Fruit fly (Drosophila melanogaster) whole organism, wandering third instar larva: Measurements from ENCODE around the gene Pdha.
A peak's percentile ranks its signal among the peaks of the same experiment; 100 is the strongest.

ENCODE experiments used
- Abd-B ChIP-seq: fragments of >200 bp; optimal IDR thresholded peaks from 2 replicates; lab custom pipeline; 2017; ENCODE audit warnings: missing biosample characterization, missing genetic modification characterization
- CG32264 ChIP-seq: fragments of 200-800 bp; sonication (Bioruptor generic); optimal IDR thresholded peaks from 2 replicates; lab custom pipeline; 2016; ENCODE audit warnings: missing biosample characterization, missing genetic modification characterization
- CG9705 ChIP-seq: fragments of 200-800 bp; sonication (Bioruptor generic); optimal IDR thresholded peaks from 2 replicates; lab custom pipeline; 2018; ENCODE audit warnings: missing biosample characterization, mild to moderate bottlenecking, missing genetic modification characterization
- CrebA ChIP-seq: fragments of 200-800 bp; sonication (Bioruptor generic); optimal IDR thresholded peaks from 2 replicates; lab custom pipeline; 2016; ENCODE audit warnings: missing biosample characterization, mild to moderate bottlenecking, missing genetic modification characterization, borderline replicate concordance
- Dfd ChIP-seq: fragments of >200 bp; optimal IDR thresholded peaks from 2 replicates; lab custom pipeline; 2017; ENCODE audit warnings: missing biosample characterization, missing genetic modification characterization
- Dif ChIP-seq: fragments of 200-275, 200-300 bp; sonication (Bioruptor generic); optimal IDR thresholded peaks from 2 replicates; lab custom pipeline; 2018; ENCODE audit warnings: missing biosample characterization, missing genetic modification characterization; ENCODE audit not compliant: partially characterized antibody
- GATAd ChIP-seq: sonication (Bioruptor generic); optimal IDR thresholded peaks from 2 replicates; lab custom pipeline; 2016; ENCODE audit warnings: missing biosample characterization, missing genetic modification characterization
- HLH106 ChIP-seq: fragments of 200-800 bp; optimal IDR thresholded peaks from 3 replicates; lab custom pipeline; 2019; ENCODE audit warnings: missing biosample characterization, mild to moderate bottlenecking, missing genetic modification characterization, moderate library complexity
- Hnf4 ChIP-seq: fragments of 200-800 bp; sonication (Bioruptor generic); optimal IDR thresholded peaks from 2 replicates; lab custom pipeline; 2016; ENCODE audit warnings: missing biosample characterization, mild to moderate bottlenecking, missing genetic modification characterization
- Hr78 ChIP-seq: fragments of >200 bp; optimal IDR thresholded peaks from 2 replicates; lab custom pipeline; 2017; ENCODE audit warnings: missing biosample characterization, missing genetic modification characterization
- Hr83 ChIP-seq: fragments of 200-300 bp; sonication (Bioruptor generic); optimal IDR thresholded peaks from 2 replicates; lab custom pipeline; 2016; ENCODE audit warnings: missing biosample characterization, mild to moderate bottlenecking, missing genetic modification characterization, moderate library complexity; ENCODE audit not compliant: poor library complexity, severe bottlenecking
- Jra ChIP-seq: sonication (Bioruptor generic); optimal IDR thresholded peaks from 2 replicates; lab custom pipeline; 2016; ENCODE audit warnings: missing biosample characterization, missing genetic modification characterization
- Mio ChIP-seq: sonication (Bioruptor generic); optimal IDR thresholded peaks from 2 replicates; lab custom pipeline; 2016; ENCODE audit warnings: missing biosample characterization, missing genetic modification characterization
- Myc ChIP-seq: fragments of >200 bp; optimal IDR thresholded peaks from 2 replicates; lab custom pipeline; 2017
- N ChIP-seq: fragments of >200 bp; optimal IDR thresholded peaks from 2 replicates; lab custom pipeline; 2018; ENCODE audit warnings: missing biosample characterization, missing external identifiers, missing genetic modification characterization
- OdsH ChIP-seq: fragments of 200-800 bp; sonication (Bioruptor generic); optimal IDR thresholded peaks from 2 replicates; lab custom pipeline; 2016; ENCODE audit warnings: missing biosample characterization, mild to moderate bottlenecking, missing genetic modification characterization
- Rel ChIP-seq, 2 experiments: fragments of 200-800 bp; sonication (Bioruptor generic) in 1 of 2; optimal IDR thresholded peaks; 2 replicates in 1 of 2; 3 replicates in 1 of 2; lab custom pipeline; 2016 to 2019; ENCODE audit warnings: mild to moderate bottlenecking in 2 of 2, missing biosample characterization in 2 of 2, missing genetic modification characterization in 2 of 2, moderate library complexity in 1 of 2
- Sp1 ChIP-seq: fragments of 200-800 bp; sonication (Bioruptor generic); optimal IDR thresholded peaks from 3 replicates; lab custom pipeline; 2019; ENCODE audit warnings: missing biosample characterization, mild to moderate bottlenecking, missing genetic modification characterization, moderate library complexity
- Vsx2 ChIP-seq: fragments of 200-300, 225-300 bp; sonication (Bioruptor generic); optimal IDR thresholded peaks from 2 replicates; lab custom pipeline; 2018; ENCODE audit warnings: missing biosample characterization, missing genetic modification characterization; ENCODE audit not compliant: partially characterized antibody
- br ChIP-seq: fragments of 200-800 bp; sonication (Bioruptor generic); optimal IDR thresholded peaks from 2 replicates; lab custom pipeline; 2016; ENCODE audit warnings: missing biosample characterization, missing genetic modification characterization
- brk ChIP-seq: fragments of 200-800 bp; sonication (Bioruptor generic); optimal IDR thresholded peaks from 2 replicates; lab custom pipeline; 2016; ENCODE audit warnings: missing biosample characterization, mild to moderate bottlenecking, missing genetic modification characterization
- dl ChIP-seq, 2 experiments: fragments of 175-275, 200-275 bp in 1 of 2; fragments of 200-275 bp in 1 of 2; sonication (Bioruptor generic); optimal IDR thresholded peaks; lab custom pipeline; 2018; ENCODE audit warnings: mild to moderate bottlenecking in 2 of 2, missing biosample characterization in 2 of 2, missing genetic modification characterization in 2 of 2, moderate library complexity in 2 of 2; ENCODE audit not compliant: partially characterized antibody in 2 of 2, insufficient read depth in 1 of 2
- dmrt93B ChIP-seq: fragments of 200-800 bp; sonication (Bioruptor generic); optimal IDR thresholded peaks from 2 replicates; lab custom pipeline; 2018; ENCODE audit warnings: missing biosample characterization, mild to moderate bottlenecking, missing genetic modification characterization
- dsf ChIP-seq: sonication (Bioruptor generic); optimal IDR thresholded peaks from 2 replicates; lab custom pipeline; 2016; ENCODE audit warnings: missing biosample characterization, missing genetic modification characterization, borderline replicate concordance
- ey ChIP-seq: fragments of 200-800 bp; sonication (Bioruptor generic); optimal IDR thresholded peaks from 2 replicates; lab custom pipeline; 2016; ENCODE audit warnings: missing biosample characterization, missing genetic modification characterization
- foxo ChIP-seq, 2 experiments: fragments of 200-800 bp; sonication (Bioruptor generic); optimal IDR thresholded peaks; 2 replicates in 1 of 2; 3 replicates in 1 of 2; lab custom pipeline; 2016 to 2017; ENCODE audit warnings: missing biosample characterization in 2 of 2, missing genetic modification characterization in 2 of 2
- fru ChIP-seq: fragments of 200-800 bp; sonication (Bioruptor generic); optimal IDR thresholded peaks from 3 replicates; lab custom pipeline; 2016; ENCODE audit warnings: missing biosample characterization, mild to moderate bottlenecking, missing genetic modification characterization
- h ChIP-seq: fragments of 200-800 bp; sonication (Bioruptor generic); optimal IDR thresholded peaks from 3 replicates; lab custom pipeline; 2016; ENCODE audit warnings: missing biosample characterization, mild to moderate bottlenecking, missing genetic modification characterization
- jim ChIP-seq: fragments of 175-275, 200-325 bp; sonication (Bioruptor generic); optimal IDR thresholded peaks from 2 replicates; lab custom pipeline; 2016; ENCODE audit warnings: missing biosample characterization, mild to moderate bottlenecking, missing genetic modification characterization
- lola ChIP-seq: fragments of >200 bp; optimal IDR thresholded peaks from 2 replicates; lab custom pipeline; 2017; ENCODE audit warnings: missing biosample characterization, missing genetic modification characterization
- pan ChIP-seq: fragments of >200 bp; optimal IDR thresholded peaks from 2 replicates; lab custom pipeline; 2017
- psq ChIP-seq: fragments of 200-800 bp; sonication (Bioruptor generic); optimal IDR thresholded peaks from 3 replicates; lab custom pipeline; 2017; ENCODE audit warnings: missing biosample characterization, mild to moderate bottlenecking, missing genetic modification characterization, moderate library complexity
- rgr ChIP-seq: fragments of 200-800 bp; sonication (Bioruptor generic); optimal IDR thresholded peaks from 3 replicates; lab custom pipeline; 2016; ENCODE audit warnings: missing biosample characterization, mild to moderate bottlenecking, missing genetic modification characterization
- sage ChIP-seq: fragments of 200-800 bp; sonication (Bioruptor generic); optimal IDR thresholded peaks from 2 replicates; lab custom pipeline; 2016; ENCODE audit warnings: missing biosample characterization, mild to moderate bottlenecking, missing genetic modification characterization
- sv ChIP-seq: fragments of 200-800 bp; sonication (Bioruptor generic); optimal IDR thresholded peaks from 3 replicates; lab custom pipeline; 2016; ENCODE audit warnings: missing biosample characterization, missing genetic modification characterization
- tai ChIP-seq: sonication (Bioruptor generic); optimal IDR thresholded peaks from 2 replicates; lab custom pipeline; 2016; ENCODE audit warnings: missing biosample characterization, missing genetic modification characterization
- usp ChIP-seq: fragments of >200 bp; optimal IDR thresholded peaks from 2 replicates; lab custom pipeline; 2017; ENCODE audit warnings: missing biosample characterization, missing genetic modification characterization
- woc ChIP-seq: sonication (Bioruptor generic); optimal IDR thresholded peaks from 2 replicates; lab custom pipeline; 2016; ENCODE audit warnings: missing biosample characterization, mild to moderate bottlenecking, missing genetic modification characterization

Pdha gene

DNA sequence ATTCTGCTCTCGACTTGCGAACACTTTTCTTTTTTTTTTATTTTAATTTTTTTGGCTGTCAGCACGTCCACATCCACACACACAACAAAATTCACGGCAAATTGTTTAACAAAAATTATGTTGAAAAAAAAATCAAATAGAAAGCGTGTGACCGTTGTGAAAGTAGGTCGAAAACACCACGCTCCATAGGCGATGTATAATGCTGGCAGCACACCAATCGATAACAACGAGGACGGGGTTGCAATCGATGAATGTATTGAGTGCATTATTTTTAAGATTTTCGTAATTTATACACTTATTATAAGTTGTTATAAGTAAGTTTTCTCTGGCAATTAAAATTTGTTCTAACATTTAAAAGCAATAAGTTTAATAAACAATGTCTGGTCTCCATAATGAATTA, 15.4 kb upstream of the Pdha start, which contains the start of gene Pp2C1:
Pp2C1 (minus strand) TSS at position 181 of the 400 bp plus-strand sequence.
- TF ChIP-seq dsf (GFP tag; lab: Kevin White, UChicago), result no peak
- no peak for TF ChIP-seq lola (GFP tag; lab: Kevin White, UChicago)
- TF ChIP-seq Hnf4 (GFP tag; lab: Kevin White, UChicago), result peak; percentile 31
- no peak for TF ChIP-seq dmrt93B (GFP tag; lab: Kevin White, UChicago)
- no peak for TF ChIP-seq fru (GFP tag; lab: Kevin White, UChicago)
- peak; percentile 24 for TF ChIP-seq Hr83 (GFP tag; lab: Kevin White, UChicago)
- TF ChIP-seq Jra (GFP tag; lab: Kevin White, UChicago), result no peak
- no peak for TF ChIP-seq foxo (GFP tag; optimal IDR thresholded peaks at IDR 0.05; lab: Kevin White, UChicago)
- TF ChIP-seq OdsH (GFP tag; lab: Kevin White, UChicago), result no peak
- no peak for TF ChIP-seq Rel (GFP tag; optimal IDR thresholded peaks at IDR 0.05; lab: Kevin White, UChicago)
- peak; percentile 39 for TF ChIP-seq Rel (tag; optimal IDR thresholded peaks at IDR 0.05; lab: Kevin White, UChicago)
- TF ChIP-seq woc (GFP tag; lab: Kevin White, UChicago), result peak; percentile 21
- TF ChIP-seq Abd-B (GFP tag; lab: Kevin White, UChicago), result no peak
- TF ChIP-seq brk (GFP tag; lab: Kevin White, UChicago), result no peak

DNA sequence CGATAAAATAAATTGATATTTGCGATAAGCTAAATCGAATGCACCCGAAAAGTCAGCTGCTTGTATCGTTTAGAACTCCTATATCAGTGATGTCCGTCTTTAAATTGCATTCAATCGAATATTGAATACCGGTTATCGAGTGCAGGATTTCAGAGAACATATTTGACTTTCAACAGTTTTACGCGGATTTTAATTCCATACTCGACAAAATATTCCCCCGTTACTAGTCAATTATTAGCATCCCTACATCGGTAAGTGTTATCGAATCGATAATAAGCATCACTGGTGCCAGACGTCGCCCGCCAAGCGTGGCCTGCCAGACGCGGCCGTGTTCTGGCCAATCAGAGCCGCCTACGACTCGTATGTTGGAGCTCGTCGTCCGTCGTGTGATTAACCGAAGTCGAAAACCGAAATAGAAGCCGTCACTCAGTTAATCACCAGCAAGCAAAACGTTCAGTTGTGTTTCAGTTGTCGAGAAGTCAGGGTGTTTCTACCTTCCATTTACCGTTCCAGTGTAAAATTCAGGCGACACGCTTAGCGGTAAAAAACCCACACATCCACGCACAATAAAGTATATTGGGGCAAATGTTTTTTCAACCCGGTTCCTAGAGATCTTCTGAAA, 14.2 kb upstream of the Pdha start, which contains the start of gene ctp:
ctp (plus strand) TSS at position 23 of the 622 bp plus-strand sequence.
- TF ChIP-seq Hnf4 (GFP tag; lab: Kevin White, UChicago) (peak; percentile 58), h (GFP tag; lab: Kevin White, UChicago) (peak; percentile 63), sv (GFP tag; lab: Kevin White, UChicago) (peak; percentile 12), CG32264 (peak; percentile 30), Hr83 (GFP tag; lab: Kevin White, UChicago) (peak; percentile 67), Jra (GFP tag; lab: Kevin White, UChicago) (peak; percentile 77), Sp1 (peak; percentile 59), sage (GFP tag; lab: Kevin White, UChicago) (no peak), tai (GFP tag; lab: Kevin White, UChicago) (peak; percentile 65), lola (GFP tag; lab: Kevin White, UChicago) (no peak), Mio (GFP tag; lab: Kevin White, UChicago) (no peak), dl (GFP tag; optimal IDR thresholded peaks at IDR 0.05; lab: Kevin White, UChicago; ENCODE audit: insufficient read depth in 1 of 2, partially characterized antibody in 2 of 2) (peak in 1 of 2 experiments; percentile 40), N (GFP tag; lab: Kevin White, UChicago) (no peak), dmrt93B (GFP tag; lab: Kevin White, UChicago) (no peak), Rel (GFP tag; optimal IDR thresholded peaks at IDR 0.05; lab: Kevin White, UChicago) (peak; percentile 38), Rel (tag; optimal IDR thresholded peaks at IDR 0.05; lab: Kevin White, UChicago) (peak; percentile 98), Abd-B (GFP tag; lab: Kevin White, UChicago) (no peak), Myc (lab: Kevin White, UChicago) (peak; percentile 75), CG9705 (GFP tag; lab: Kevin White, UChicago) (peak; percentile 14), OdsH (GFP tag; lab: Kevin White, UChicago) (peak; percentile 19), rgr (GFP tag; lab: Kevin White, UChicago) (peak; percentile 52), woc (GFP tag; lab: Kevin White, UChicago) (peak; percentile 82), CrebA (GFP tag; lab: Kevin White, UChicago) (no peak), jim (GFP tag; lab: Kevin White, UChicago) (no peak), GATAd (no peak), Dif (GFP tag; lab: Kevin White, UChicago) (peak; percentile 76), ey (GFP tag; lab: Kevin White, UChicago) (peak; percentile 52), usp (GFP tag; lab: Kevin White, UChicago) (no peak), HLH106 (tag; lab: Kevin White, UChicago) (peak; percentile 46), psq (peak; percentile 20), foxo (GFP tag; optimal IDR thresholded peaks at IDR 0.05; lab: Kevin White, UChicago) (peak in 1 of 2 experiments; percentile 60), Dfd (no peak), dsf (GFP tag; lab: Kevin White, UChicago) (no peak), pan (no peak), Vsx2 (GFP tag; lab: Kevin White, UChicago) (no peak), brk (GFP tag; lab: Kevin White, UChicago) (no peak), br (peak; percentile 65), Hr78 (GFP tag; lab: Kevin White, UChicago) (no peak), fru (GFP tag; lab: Kevin White, UChicago) (peak; percentile 54)
